Fruit fly (Drosophila melanogaster): ENCODE results near the gene RecQ5.

RecQ5 gene

DNA sequence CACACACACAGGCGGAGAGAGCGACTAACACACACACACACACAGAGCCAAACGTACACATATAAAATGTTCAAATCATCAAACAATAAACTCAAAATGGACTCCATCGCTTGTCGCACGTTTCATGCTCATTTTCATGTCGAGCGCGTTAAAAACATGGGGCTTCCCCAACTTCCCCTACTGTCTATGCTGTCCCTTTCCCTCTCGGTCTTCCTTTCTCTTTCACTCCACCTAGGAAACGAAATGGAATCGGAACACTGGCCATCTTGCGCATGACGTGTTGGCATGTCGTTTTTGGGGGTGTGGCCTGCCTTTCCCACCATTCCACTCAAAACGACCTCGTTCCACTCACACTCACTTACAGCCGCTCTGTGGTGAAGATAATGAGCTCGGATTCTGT, 53.0 kb downstream of the RecQ5 start (continued):
- peak; percentile 30; the same call in 1 of the 3 replicates for TF ChIP-seq CG34224 (GFP tag; IDR thresholded peaks at IDR 0.05; ENCODE audit: partially characterized antibody)
- TF ChIP-seq sr (GFP tag; IDR thresholded peaks at IDR 0.05): no peak; the same call in 1 of the 3 replicates
- TF ChIP-seq prd (optimal IDR thresholded peaks at IDR 0.05): no peak
- no peak for TF ChIP-seq prd (GFP tag; IDR thresholded peaks at IDR 0.05)
- TF ChIP-seq hkb (optimal IDR thresholded peaks at IDR 0.05): no peak
- peak; percentile 45; the same call in 1 of the 2 replicates for TF ChIP-seq hkb (GFP tag; IDR thresholded peaks at IDR 0.05)
- TF ChIP-seq PHDP (tag; optimal IDR thresholded peaks at IDR 0.05): no peak
- TF ChIP-seq chm (GFP tag; IDR thresholded peaks at IDR 0.05): peak; percentile 56; the same call in 1 of the 2 replicates
- no peak for TF ChIP-seq CG17361 (GFP tag; IDR thresholded peaks at IDR 0.05)
- no peak for TF ChIP-seq az2 (GFP tag; optimal IDR thresholded peaks at IDR 0.05)
- TF ChIP-seq CG7839 (tag; optimal IDR thresholded peaks at IDR 0.05): no peak
- no peak for TF ChIP-seq CG3995 (GFP tag; optimal IDR thresholded peaks at IDR 0.05)
- no peak for TF ChIP-seq Drgx (GFP tag; IDR thresholded peaks at IDR 0.05)
- peak; percentile 39 for TF ChIP-seq Deaf1 (tag; optimal IDR thresholded peaks at IDR 0.05)
- TF ChIP-seq al (GFP tag; IDR thresholded peaks at IDR 0.05): no peak
- no peak for TF ChIP-seq tup (GFP tag; optimal IDR thresholded peaks at IDR 0.05)
- no peak for TF ChIP-seq Sry-δ (GFP tag; optimal IDR thresholded peaks at IDR 0.05)
- TF ChIP-seq CG32772 (GFP tag; IDR thresholded peaks at IDR 0.05): no peak
- TF ChIP-seq her (GFP tag; optimal IDR thresholded peaks at IDR 0.05): no peak
- no peak for TF ChIP-seq gem (tag; optimal IDR thresholded peaks at IDR 0.05)
- no peak for TF ChIP-seq CG8478 (optimal IDR thresholded peaks at IDR 0.05)
- TF ChIP-seq CG11398 (GFP tag; optimal IDR thresholded peaks at IDR 0.05): no peak
- TF ChIP-seq CG16779 (GFP tag; IDR thresholded peaks at IDR 0.05): no peak
- TF ChIP-seq CG16813 (GFP tag; IDR thresholded peaks at IDR 0.05; ENCODE audit: partially characterized antibody): no peak
- peak; percentile 77 for TF ChIP-seq phol (tag; optimal IDR thresholded peaks at IDR 0.05)
- no peak for TF ChIP-seq Ets97D (GFP tag; optimal IDR thresholded peaks at IDR 0.05)
- TF ChIP-seq sd (tag; optimal IDR thresholded peaks at IDR 0.05): peak; percentile 81
- TF ChIP-seq CG12299 (tag; optimal IDR thresholded peaks at IDR 0.05): no peak
- no peak for TF ChIP-seq crc (GFP tag; optimal IDR thresholded peaks at IDR 0.05)
- no peak for TF ChIP-seq CG7556 (GFP tag; optimal IDR thresholded peaks at IDR 0.05)
- peak; percentile 45; the same call in 1 of the 2 replicates for TF ChIP-seq amos (GFP tag; IDR thresholded peaks at IDR 0.05; ENCODE audit: partially characterized antibody)
- TF ChIP-seq mirr (GFP tag; optimal IDR thresholded peaks at IDR 0.05): peak; percentile 17
- no peak for TF ChIP-seq jing (GFP tag; optimal IDR thresholded peaks at IDR 0.05)
- no peak for TF ChIP-seq CG14014 (GFP tag; IDR thresholded peaks at IDR 0.05)
- peak; percentile 67 for TF ChIP-seq Bgb (GFP tag; IDR thresholded peaks at IDR 0.05; ENCODE audit: partially characterized antibody)
- TF ChIP-seq CG3065 (GFP tag; optimal IDR thresholded peaks at IDR 0.05): no peak
- no peak for TF ChIP-seq CG6254 (GFP tag; optimal IDR thresholded peaks at IDR 0.05)
- TF ChIP-seq Doc2 (GFP tag; IDR thresholded peaks at IDR 0.05): no peak
- no peak for TF ChIP-seq pros (GFP tag; optimal IDR thresholded peaks at IDR 0.05)
- TF ChIP-seq CG9932 (GFP tag; IDR thresholded peaks at IDR 0.05): no peak
- no peak for TF ChIP-seq cad (GFP tag; optimal IDR thresholded peaks at IDR 0.05)
- no peak for TF ChIP-seq CG31224 (GFP tag; IDR thresholded peaks at IDR 0.05)
- no peak for TF ChIP-seq ranshi (GFP tag; IDR thresholded peaks at IDR 0.05)
- no peak for TF ChIP-seq wor (GFP tag; IDR thresholded peaks at IDR 0.05)
- no peak for TF ChIP-seq MESR4 (GFP tag; optimal IDR thresholded peaks at IDR 0.05)
- TF ChIP-seq CG8924 (tag; optimal IDR thresholded peaks at IDR 0.05): no peak
- no peak for TF ChIP-seq sna (GFP tag; IDR thresholded peaks at IDR 0.05; ENCODE audit: partially characterized antibody)
- TF ChIP-seq vnd (GFP tag; IDR thresholded peaks at IDR 0.05; ENCODE audit: partially characterized antibody): no peak
- TF ChIP-seq so (GFP tag; IDR thresholded peaks at IDR 0.05): no peak
- no peak for TF ChIP-seq HmgZ (tag; optimal IDR thresholded peaks at IDR 0.05)
- no peak for TF ChIP-seq CG7928 (GFP tag; optimal IDR thresholded peaks at IDR 0.05)
- TF ChIP-seq CG10267 (tag; optimal IDR thresholded peaks at IDR 0.05): no peak
- TF ChIP-seq Usf (GFP tag; optimal IDR thresholded peaks at IDR 0.05): no peak
